Fruit fly (Drosophila melanogaster) whole organism, wandering third instar larva: Measurements from ENCODE around the gene Trm7-32.

Experiments used
- OdsH ChIP-seq: fragments of 200-800 bp; sonication (Bioruptor generic); optimal IDR thresholded peaks from 2 replicates; lab custom pipeline; 2016; ENCODE audit warnings: missing biosample characterization, mild to moderate bottlenecking, missing genetic modification characterization
- Vsx2 ChIP-seq: fragments of 200-300, 225-300 bp; sonication (Bioruptor generic); optimal IDR thresholded peaks from 2 replicates; lab custom pipeline; 2018; ENCODE audit warnings: missing biosample characterization, missing genetic modification characterization; ENCODE audit not compliant: partially characterized antibody
- br ChIP-seq: fragments of 200-800 bp; sonication (Bioruptor generic); optimal IDR thresholded peaks from 2 replicates; lab custom pipeline; 2016; ENCODE audit warnings: missing biosample characterization, missing genetic modification characterization
- psq ChIP-seq: fragments of 200-800 bp; sonication (Bioruptor generic); optimal IDR thresholded peaks from 3 replicates; lab custom pipeline; 2017; ENCODE audit warnings: missing biosample characterization, mild to moderate bottlenecking, missing genetic modification characterization, moderate library complexity

DNA sequence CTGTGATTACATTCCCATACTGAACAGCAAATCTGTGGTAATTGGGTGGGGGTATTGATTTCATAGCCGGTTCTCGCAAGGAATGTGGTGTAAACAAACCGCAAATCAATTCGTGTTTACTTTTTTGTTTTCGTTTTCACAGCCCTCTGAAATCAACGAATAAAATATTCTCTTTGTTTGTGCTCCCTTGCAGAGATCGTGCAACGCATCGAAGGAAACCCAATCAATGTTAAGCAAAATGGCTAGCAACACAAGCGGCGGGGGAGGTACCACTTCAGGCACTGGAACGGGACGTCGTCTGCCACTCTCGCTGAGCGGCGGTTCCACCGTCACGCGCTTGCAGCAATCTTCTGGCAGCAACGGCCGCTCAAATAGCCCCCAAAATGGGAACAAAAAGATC lies 42.0 kb downstream of the Trm7-32 start:
- TF ChIP-seq br (GFP tag; lab: Kevin White, UChicago) (no peak), Vsx2 (GFP tag; lab: Kevin White, UChicago) (no peak), psq (no peak), OdsH (GFP tag; lab: Kevin White, UChicago) (no peak)
